Fruit fly (Drosophila melanogaster): Measurements from ENCODE around the gene Alg9.

Alg9 gene

dm6 chr3R:25178521-25178920, 42.9 kb upstream of the Alg9 start:
- no peak for TF ChIP-seq CG10348 (GFP tag; IDR thresholded peaks at IDR 0.05)
- peak; percentile 51 for TF ChIP-seq CG14655 (GFP tag; optimal IDR thresholded peaks at IDR 0.05)
- TF ChIP-seq CG8301 (tag; optimal IDR thresholded peaks at IDR 0.05): peak; percentile 41
- TF ChIP-seq EcR (GFP tag; optimal IDR thresholded peaks at IDR 0.05): no peak
- no peak for TF ChIP-seq D1 (tag; optimal IDR thresholded peaks at IDR 0.05)
- TF ChIP-seq CG34367 (tag; optimal IDR thresholded peaks at IDR 0.05): peak; percentile 75
- peak; percentile 69 for TF ChIP-seq CG9948 (tag; optimal IDR thresholded peaks at IDR 0.05)
- peak; percentile 74 for TF ChIP-seq CG17806 (tag; optimal IDR thresholded peaks at IDR 0.05)
- TF ChIP-seq fd96Ca (GFP tag; IDR thresholded peaks at IDR 0.05): peak; percentile 42; the same call in 1 of the 3 replicates
- peak; percentile 63 for TF ChIP-seq Pif1B (GFP tag; optimal IDR thresholded peaks at IDR 0.05)
- TF ChIP-seq gl (tag; optimal IDR thresholded peaks at IDR 0.05): peak; percentile 17
- no peak for TF ChIP-seq CG12605 (GFP tag; IDR thresholded peaks at IDR 0.05)
- peak; percentile 73 for TF ChIP-seq Pif1A (GFP tag; optimal IDR thresholded peaks at IDR 0.05)
- peak; percentile 83 for TF ChIP-seq CG8159 (tag; optimal IDR thresholded peaks at IDR 0.05)
- TF ChIP-seq CG15710 (tag; optimal IDR thresholded peaks at IDR 0.05): peak; percentile 84
- no peak for TF ChIP-seq CG32121 (GFP tag; IDR thresholded peaks at IDR 0.05)
- peak; percentile 29 for TF ChIP-seq Snoo (tag; optimal IDR thresholded peaks at IDR 0.05)
- TF ChIP-seq Ets98B (GFP tag; IDR thresholded peaks at IDR 0.05): peak; percentile 27; the same call in 1 of the 2 replicates
- TF ChIP-seq rn (GFP tag; IDR thresholded peaks at IDR 0.05): peak; percentile 47
- peak; percentile 39; the same call in 1 of the 3 replicates for TF ChIP-seq CG4496 (GFP tag; IDR thresholded peaks at IDR 0.05)
- TF ChIP-seq CG13204 (GFP tag; optimal IDR thresholded peaks at IDR 0.05): peak; percentile 66

- TF ChIP-seq Snoo (tag; optimal IDR thresholded peaks at IDR 0.05): no peak
Observed at dm6 chr3R:25181424-25181823, 40.0 kb upstream of the Alg9 start.

- TF ChIP-seq fd96Ca (GFP tag; IDR thresholded peaks at IDR 0.05): 0 out of 3 replicates have a peak, but pooled peaks have one; percentile 17
- TF ChIP-seq Snoo (tag; optimal IDR thresholded peaks at IDR 0.05): no peak
- no peak for TF ChIP-seq rn (GFP tag; IDR thresholded peaks at IDR 0.05)
- peak; percentile 53 for TF ChIP-seq CG13204 (GFP tag; optimal IDR thresholded peaks at IDR 0.05)
- no peak for TF ChIP-seq Pif1B (GFP tag; optimal IDR thresholded peaks at IDR 0.05)
- peak; percentile 39 for TF ChIP-seq CG34367 (tag; optimal IDR thresholded peaks at IDR 0.05)
- TF ChIP-seq CG17806 (tag; optimal IDR thresholded peaks at IDR 0.05): peak; percentile 51
- peak; percentile 24; the same call in 1 of the 2 replicates for TF ChIP-seq CG12605 (GFP tag; IDR thresholded peaks at IDR 0.05)
- peak; percentile 16 for TF ChIP-seq CG14655 (GFP tag; optimal IDR thresholded peaks at IDR 0.05)
- no peak for TF ChIP-seq CG8301 (tag; optimal IDR thresholded peaks at IDR 0.05)
- peak; percentile 38 for TF ChIP-seq EcR (GFP tag; optimal IDR thresholded peaks at IDR 0.05)
- TF ChIP-seq CG10348 (GFP tag; IDR thresholded peaks at IDR 0.05): no peak
- no peak for TF ChIP-seq gl (tag; optimal IDR thresholded peaks at IDR 0.05)
- TF ChIP-seq CG8159 (tag; optimal IDR thresholded peaks at IDR 0.05): peak; percentile 71
- TF ChIP-seq CG4496 (GFP tag; IDR thresholded peaks at IDR 0.05): no peak
- TF ChIP-seq Pif1A (GFP tag; optimal IDR thresholded peaks at IDR 0.05): no peak
- TF ChIP-seq CG32121 (GFP tag; IDR thresholded peaks at IDR 0.05): no peak
- peak; percentile 61 for TF ChIP-seq CG9948 (tag; optimal IDR thresholded peaks at IDR 0.05)
- TF ChIP-seq D1 (tag; optimal IDR thresholded peaks at IDR 0.05): no peak
- no peak for TF ChIP-seq Ets98B (GFP tag; IDR thresholded peaks at IDR 0.05)
- peak; percentile 68 for TF ChIP-seq CG15710 (tag; optimal IDR thresholded peaks at IDR 0.05)
Observed at dm6 chr3R:25183484-25184442, 37.6 kb upstream of the Alg9 start, which contains the start of gene dan. dan (plus strand) TSS chr3R:25184383.

- TF ChIP-seq CG13204 (GFP tag; optimal IDR thresholded peaks at IDR 0.05) (peak; percentile 47), CG14655 (GFP tag; optimal IDR thresholded peaks at IDR 0.05) (no peak), CG10348 (GFP tag; IDR thresholded peaks at IDR 0.05) (no peak), fd96Ca (GFP tag; IDR thresholded peaks at IDR 0.05) (no peak), CG4496 (GFP tag; IDR thresholded peaks at IDR 0.05) (0 out of 3 replicates have a peak, but pooled peaks have one; percentile 33), rn (GFP tag; IDR thresholded peaks at IDR 0.05) (no peak)
Observed at dm6 chr3R:25184540-25184939, 36.8 kb upstream of the Alg9 start.

dm6 chr3R:25188990-25189389, 32.4 kb upstream of the Alg9 start:
- TF ChIP-seq Pif1B (GFP tag; optimal IDR thresholded peaks at IDR 0.05): no peak
- TF ChIP-seq CG4496 (GFP tag; IDR thresholded peaks at IDR 0.05): no peak
- TF ChIP-seq CG12605 (GFP tag; IDR thresholded peaks at IDR 0.05): no peak
- no peak for TF ChIP-seq EcR (GFP tag; optimal IDR thresholded peaks at IDR 0.05)
- TF ChIP-seq fd96Ca (GFP tag; IDR thresholded peaks at IDR 0.05): no peak
- no peak for TF ChIP-seq CG13204 (GFP tag; optimal IDR thresholded peaks at IDR 0.05)
- TF ChIP-seq D1 (tag; optimal IDR thresholded peaks at IDR 0.05): no peak
- no peak for TF ChIP-seq CG34367 (tag; optimal IDR thresholded peaks at IDR 0.05)
- no peak for TF ChIP-seq CG10348 (GFP tag; IDR thresholded peaks at IDR 0.05)
- no peak for TF ChIP-seq CG8301 (tag; optimal IDR thresholded peaks at IDR 0.05)
- TF ChIP-seq CG15710 (tag; optimal IDR thresholded peaks at IDR 0.05): no peak
- no peak for TF ChIP-seq rn (GFP tag; IDR thresholded peaks at IDR 0.05)
- no peak for TF ChIP-seq gl (tag; optimal IDR thresholded peaks at IDR 0.05)
- no peak for TF ChIP-seq CG9948 (tag; optimal IDR thresholded peaks at IDR 0.05)
- TF ChIP-seq Pif1A (GFP tag; optimal IDR thresholded peaks at IDR 0.05): no peak
- no peak for TF ChIP-seq CG32121 (GFP tag; IDR thresholded peaks at IDR 0.05)
- TF ChIP-seq Ets98B (GFP tag; IDR thresholded peaks at IDR 0.05): no peak
- no peak for TF ChIP-seq CG17806 (tag; optimal IDR thresholded peaks at IDR 0.05)
- no peak for TF ChIP-seq CG14655 (GFP tag; optimal IDR thresholded peaks at IDR 0.05)
- TF ChIP-seq CG8159 (tag; optimal IDR thresholded peaks at IDR 0.05): no peak
